Worm (Caenorhabditis elegans): ENCODE data around the gene C17E7.9.

ce11 chrV:3919289-3919688 is 28.6 kb upstream of the C17E7.9 start, which contains the start of gene srx-66:
- no peak for TF ChIP-seq ceh-2 (tag; optimal IDR thresholded peaks at IDR 0.05)
- TF ChIP-seq tbx-7 (tag; optimal IDR thresholded peaks at IDR 0.05): no peak
- TF ChIP-seq ceh-6 (GFP tag; optimal IDR thresholded peaks at IDR 0.05): no peak
- no peak for TF ChIP-seq ceh-19 (GFP tag; optimal IDR thresholded peaks at IDR 0.05)
- TF ChIP-seq elt-2 (tag; optimal IDR thresholded peaks at IDR 0.05): no peak
- no peak for TF ChIP-seq ceh-9 (tag; optimal IDR thresholded peaks at IDR 0.05)
- TF ChIP-seq tbx-2 (tag; optimal IDR thresholded peaks at IDR 0.05): no peak
- no peak for TF ChIP-seq che-1 (tag; optimal IDR thresholded peaks at IDR 0.05)
- TF ChIP-seq pqm-1 (tag; optimal IDR thresholded peaks at IDR 0.05): no peak
- no peak for TF ChIP-seq unc-86 (tag; optimal IDR thresholded peaks at IDR 0.05)
- TF ChIP-seq hlh-13 (GFP tag; optimal IDR thresholded peaks at IDR 0.05): no peak
- no peak for TF ChIP-seq sox-2 (GFP tag; IDR thresholded peaks at IDR 0.05)
- no peak for TF ChIP-seq pag-3 (tag; optimal IDR thresholded peaks at IDR 0.05; ENCODE audit: borderline replicate concordance)

All from whole organism, late embryonic.